Fruit fly (Drosophila melanogaster): Measurements from ENCODE around the gene Zip71B.
A peak's percentile ranks its signal among the peaks of the same experiment; 100 is the strongest.

The Zip71B gene

dm6 chr3L:15011638-15012335 lies 19.7 kb downstream of the Zip71B start (continued):
- TF ChIP-seq Nf-YA (GFP tag; IDR thresholded peaks at IDR 0.05) (no peak), CG31365 (tag; optimal IDR thresholded peaks at IDR 0.05) (no peak), Ada2b (GFP tag; IDR thresholded peaks at IDR 0.05) (peak; percentile 79), Stat92E (GFP tag; optimal IDR thresholded peaks at IDR 0.05) (peak in 1 of 3 experiments; percentile 33), ci (GFP tag; IDR thresholded peaks at IDR 0.05) (peak; percentile 86), ap (GFP tag; IDR thresholded peaks at IDR 0.05) (peak; percentile 56; the same call in 1 of the 2 replicates), fru (optimal IDR thresholded peaks at IDR 0.05) (no peak), kni (GFP tag; optimal IDR thresholded peaks at IDR 0.05) (no peak), so (GFP tag; IDR thresholded peaks at IDR 0.05) (peak; percentile 69; the same call in 1 of the 3 replicates), crp (GFP tag; optimal IDR thresholded peaks at IDR 0.05) (no peak), bsh (GFP tag; optimal IDR thresholded peaks at IDR 0.05) (peak; percentile 42 to 85), CG8924 (tag; optimal IDR thresholded peaks at IDR 0.05) (peak; percentile 89), CG16779 (GFP tag; IDR thresholded peaks at IDR 0.05) (no peak), fu2 (GFP tag; optimal IDR thresholded peaks at IDR 0.05) (no peak), CG16863 (GFP tag; optimal IDR thresholded peaks at IDR 0.05) (peak; percentile 29), gt (GFP tag; IDR thresholded peaks at IDR 0.05) (no peak), sens (GFP tag) (peak; percentile 90), CG1603 (tag; optimal IDR thresholded peaks at IDR 0.05) (peak; percentile 37), CG13624 (GFP tag; optimal IDR thresholded peaks at IDR 0.05) (peak; percentile 4), Nf-YB (GFP tag; optimal IDR thresholded peaks at IDR 0.05) (peak; percentile 55), phol (tag; optimal IDR thresholded peaks at IDR 0.05) (peak; percentile 85), seq (GFP tag; IDR thresholded peaks at IDR 0.05) (peak; percentile 65), CG4424 (GFP tag; optimal IDR thresholded peaks at IDR 0.05) (peak; percentile 78), mirr (GFP tag; optimal IDR thresholded peaks at IDR 0.05) (peak; percentile 5), CG12219 (GFP tag; optimal IDR thresholded peaks at IDR 0.05) (peak; percentile 54), Nf-YC (tag; optimal IDR thresholded peaks at IDR 0.05) (peak; percentile 57), Hr39 (optimal IDR thresholded peaks at IDR 0.05) (no peak), Dfd (GFP tag; optimal IDR thresholded peaks at IDR 0.05) (no peak), btn (GFP tag; optimal IDR thresholded peaks at IDR 0.05) (no peak), CG4404 (GFP tag; IDR thresholded peaks at IDR 0.05) (peak; percentile 50), Deaf1 (tag; optimal IDR thresholded peaks at IDR 0.05) (peak; percentile 51), CG12744 (GFP tag; optimal IDR thresholded peaks at IDR 0.05) (no peak), p53 (GFP tag; optimal IDR thresholded peaks at IDR 0.05) (no peak), CG3838 (GFP tag; optimal IDR thresholded peaks at IDR 0.05) (peak; percentile 36), Hr78 (GFP tag; optimal IDR thresholded peaks at IDR 0.05) (peak in 1 of 2 experiments; percentile 74), CG30403 (GFP tag; optimal IDR thresholded peaks at IDR 0.05) (peak; percentile 81), CG17385 (GFP tag; optimal IDR thresholded peaks at IDR 0.05) (peak; percentile 77), CG14050 (GFP tag; IDR thresholded peaks at IDR 0.05) (peak; percentile 43; the same call in 1 of the 3 replicates), Abd-B (GFP tag; optimal IDR thresholded peaks at IDR 0.05) (peak; percentile 87), CG34376 (GFP tag; optimal IDR thresholded peaks at IDR 0.05) (no peak), ken (GFP tag; IDR thresholded peaks at IDR 0.05) (peak; percentile 65; the same call in 2 of the 3 replicates), zfh2 (GFP tag; optimal IDR thresholded peaks at IDR 0.05) (no peak), CG6175 (GFP tag; IDR thresholded peaks at IDR 0.05) (no peak), CG18764 (GFP tag; optimal IDR thresholded peaks at IDR 0.05) (peak; percentile 48), HLH4C (GFP tag; IDR thresholded peaks at IDR 0.05; ENCODE audit: partially characterized antibody) (no peak), jing (GFP tag; optimal IDR thresholded peaks at IDR 0.05) (peak; percentile 40), al (GFP tag; IDR thresholded peaks at IDR 0.05) (peak; percentile 38; the same call in 1 of the 2 replicates), tll (GFP tag; optimal IDR thresholded peaks at IDR 0.05) (no peak), CG13775 (GFP tag; optimal IDR thresholded peaks at IDR 0.05) (peak; percentile 62), CG11247 (GFP tag; IDR thresholded peaks at IDR 0.05) (peak; percentile 69)
